Worm (Caenorhabditis elegans): ENCODE measurements around the gene srd-31.

DNA sequence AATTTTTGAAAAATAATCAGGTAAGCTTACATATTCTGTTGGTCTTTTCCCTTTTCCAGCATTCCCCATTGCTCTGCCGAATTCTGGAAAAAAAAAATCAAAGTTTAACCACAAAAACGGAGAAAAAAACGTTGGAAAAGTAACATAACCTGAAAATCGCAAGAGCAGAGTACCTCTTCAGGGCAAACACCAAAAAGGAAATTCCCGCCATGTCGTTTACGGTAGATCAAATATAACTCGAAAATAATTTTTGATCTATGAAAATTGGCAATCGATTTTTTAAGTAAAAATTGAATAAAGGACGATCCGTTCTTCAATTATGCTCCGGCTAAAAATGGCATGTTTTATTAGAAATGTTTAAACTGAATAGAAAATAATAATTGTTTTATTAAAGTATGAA, 31.2 kb downstream of the srd-31 start, which contains the start of gene C50E3.11:
- no peak for TF ChIP-seq ztf-23 (GFP tag; IDR thresholded peaks at IDR 0.05)
- TF ChIP-seq T22C8.4 (GFP tag; IDR thresholded peaks at IDR 0.05): no peak
- TF ChIP-seq cog-1 (tag; optimal IDR thresholded peaks at IDR 0.05): no peak

Measured in whole organism, midembryonic.